Worm (Caenorhabditis elegans): ENCODE results near the gene math-16.

math-16 gene

ce11 chrII:1851716-1852115 lies 26.8 kb downstream of the math-16 start:
- TF ChIP-seq ets-4 (GFP tag; optimal IDR thresholded peaks at IDR 0.05) (peak; percentile 85), tbp1 (GFP tag; optimal IDR thresholded peaks at IDR 0.05) (peak; percentile 42), nhr-179 (tag; optimal IDR thresholded peaks at IDR 0.05) (no peak), ztf-22 (GFP tag; optimal IDR thresholded peaks at IDR 0.05) (peak; percentile 82), madf-10 (tag; optimal IDR thresholded peaks at IDR 0.05) (no peak), snpc-1.1 (tag; optimal IDR thresholded peaks at IDR 0.05; ENCODE audit: insufficient read depth) (no peak), hrde-1 (tag; optimal IDR thresholded peaks at IDR 0.05; ENCODE audit: borderline replicate concordance) (no peak), sea-2 (GFP tag; IDR thresholded peaks at IDR 0.05) (no peak), pbrm-1 (GFP tag; IDR thresholded peaks at IDR 0.05) (no peak), nhr-80 (tag; optimal IDR thresholded peaks at IDR 0.05) (peak; percentile 91), hmg-1.2 (GFP tag; IDR thresholded peaks at IDR 0.05) (no peak), ekl-4 (GFP tag; IDR thresholded peaks at IDR 0.05) (no peak), ZK185.1 (tag; optimal IDR thresholded peaks at IDR 0.05; ENCODE audit: poor library complexity, severe bottlenecking) (no peak), rcor-1 (GFP tag; IDR thresholded peaks at IDR 0.05) (no peak), Y56A3A.18 (GFP tag; IDR thresholded peaks at IDR 0.05) (no peak), fkh-3 (tag; optimal IDR thresholded peaks at IDR 0.05) (no peak), ccch-3 (GFP tag; optimal IDR thresholded peaks at IDR 0.05) (no peak), Y79H2A.3 (GFP tag; conservative IDR thresholded peaks at IDR 0.05) (no peak), ceh-40 (GFP tag; IDR thresholded peaks at IDR 0.05) (no peak), ceh-58 (GFP tag; IDR thresholded peaks at IDR 0.05) (no peak), ama-1 (optimal IDR thresholded peaks at IDR 0.05) (no peak), ama-1 (GFP tag; optimal IDR thresholded peaks at IDR 0.05) (no peak), T07F8.4 (tag; optimal IDR thresholded peaks at IDR 0.05) (no peak), ztf-18 (tag; optimal IDR thresholded peaks at IDR 0.05) (no peak), efl-1 (GFP tag; optimal IDR thresholded peaks at IDR 0.05) (no peak), dox-1 (GFP tag; IDR thresholded peaks at IDR 0.05) (peak; percentile 73), gei-17 (GFP tag; optimal IDR thresholded peaks at IDR 0.05) (no peak), egl-44 (GFP tag; IDR thresholded peaks at IDR 0.05) (no peak), ztf-26 (tag; optimal IDR thresholded peaks at IDR 0.05) (peak; percentile 7), die-1 (tag; optimal IDR thresholded peaks at IDR 0.05) (no peak), ztf-28 (GFP tag; IDR thresholded peaks at IDR 0.05) (no peak), mcd-1 (GFP tag; IDR thresholded peaks at IDR 0.05) (0 out of 2 replicates have a peak, but pooled peaks have one; percentile 21), hsf-1 (GFP tag; IDR thresholded peaks at IDR 0.05) (no peak), Y95B8A.8 (GFP tag; IDR thresholded peaks at IDR 0.05) (no peak), nhr-120 (GFP tag; IDR thresholded peaks at IDR 0.05) (no peak), snpc-4 (GFP tag; optimal IDR thresholded peaks at IDR 0.05) (no peak), snpc-4 (tag; optimal IDR thresholded peaks at IDR 0.05) (no peak), atf-7 (tag; optimal IDR thresholded peaks at IDR 0.05) (peak; percentile 56), nfyb-1 (GFP tag; IDR thresholded peaks at IDR 0.05) (peak; percentile 45; the same call in 1 of the 2 replicates), attf-3 (GFP tag; conservative IDR thresholded peaks at IDR 0.05) (no peak), him-1 (tag; optimal IDR thresholded peaks at IDR 0.05) (no peak), F52B5.7 (tag; optimal IDR thresholded peaks at IDR 0.05) (no peak), chd-7 (tag; optimal IDR thresholded peaks at IDR 0.05) (no peak), repo-1 (tag; optimal IDR thresholded peaks at IDR 0.05) (no peak), B0019.2 (GFP tag; conservative IDR thresholded peaks at IDR 0.05) (no peak), let-607 (tag; optimal IDR thresholded peaks at IDR 0.05) (no peak)
